Fruit fly (Drosophila melanogaster) whole organism, adult: ENCODE measurements around the gene Cip4.
A peak's percentile ranks its signal among the peaks of the same experiment; 100 is the strongest.

Experiments
- CG11617 ChIP-seq: fragments of 200-800 bp; sonication (Bioruptor generic); optimal IDR thresholded peaks from 2 replicates; lab custom pipeline; 2017; ENCODE audit warnings: mild to moderate bottlenecking, missing biosample characterization, missing genetic modification reagents, missing genetic modification characterization
- CG12768 ChIP-seq: fragments of 200-800 bp; sonication (Bioruptor generic); optimal IDR thresholded peaks from 2 replicates; lab custom pipeline; 2017; ENCODE audit warnings: missing biosample characterization, missing genetic modification characterization, mild to moderate bottlenecking, moderate library complexity, missing genetic modification reagents
- CG14711 ChIP-seq: fragments of 200-800 bp; sonication (Bioruptor generic); optimal IDR thresholded peaks from 2 replicates; lab custom pipeline; 2018; ENCODE audit warnings: missing biosample characterization, mild to moderate bottlenecking, missing genetic modification characterization, moderate library complexity
- CG5204 ChIP-seq: fragments of 200-800 bp; sonication (Bioruptor generic); optimal IDR thresholded peaks from 2 replicates; lab custom pipeline; 2016; ENCODE audit warnings: missing biosample characterization, missing genetic modification characterization
- CG7045 ChIP-seq: fragments of 200-800 bp; sonication (Bioruptor generic); optimal IDR thresholded peaks from 2 replicates; lab custom pipeline; 2017; ENCODE audit warnings: missing biosample characterization, mild to moderate bottlenecking, missing genetic modification characterization
- Crg-1 ChIP-seq: fragments of 200-800 bp; sonication (Bioruptor generic); optimal IDR thresholded peaks from 2 replicates; lab custom pipeline; 2016; ENCODE audit warnings: missing biosample characterization, missing genetic modification characterization
- Mnt ChIP-seq: fragments of 200-800 bp; sonication (Bioruptor generic); optimal IDR thresholded peaks from 2 replicates; lab custom pipeline; 2016; ENCODE audit warnings: missing biosample characterization, mild to moderate bottlenecking, missing genetic modification characterization
- cic ChIP-seq: fragments of 200-800 bp; sonication (Bioruptor generic); optimal IDR thresholded peaks from 2 replicates; lab custom pipeline; 2017; ENCODE audit warnings: missing biosample characterization, mild to moderate bottlenecking, missing genetic modification characterization, moderate library complexity
- kay ChIP-seq: fragments of 200-800 bp; sonication (Bioruptor generic); peaks from one replicate; lab custom pipeline; 2016; ENCODE audit warnings: missing biosample characterization, missing genetic modification characterization, borderline replicate concordance
- pad ChIP-seq: fragments of 200-800 bp; sonication (Bioruptor generic); optimal IDR thresholded peaks from 3 replicates; lab custom pipeline; 2017; ENCODE audit warnings: missing biosample characterization, missing genetic modification characterization, mild to moderate bottlenecking, moderate library complexity, missing genetic modification reagents
- tj ChIP-seq: fragments of 200-800 bp; sonication (Bioruptor generic); optimal IDR thresholded peaks from 3 replicates; lab custom pipeline; 2017; ENCODE audit warnings: missing biosample characterization, mild to moderate bottlenecking, missing genetic modification characterization, moderate library complexity
- toe ChIP-seq: fragments of 200-800 bp; sonication (Bioruptor generic); optimal IDR thresholded peaks from 2 replicates; lab custom pipeline; 2016; ENCODE audit warnings: missing biosample characterization, missing genetic modification characterization

DNA sequence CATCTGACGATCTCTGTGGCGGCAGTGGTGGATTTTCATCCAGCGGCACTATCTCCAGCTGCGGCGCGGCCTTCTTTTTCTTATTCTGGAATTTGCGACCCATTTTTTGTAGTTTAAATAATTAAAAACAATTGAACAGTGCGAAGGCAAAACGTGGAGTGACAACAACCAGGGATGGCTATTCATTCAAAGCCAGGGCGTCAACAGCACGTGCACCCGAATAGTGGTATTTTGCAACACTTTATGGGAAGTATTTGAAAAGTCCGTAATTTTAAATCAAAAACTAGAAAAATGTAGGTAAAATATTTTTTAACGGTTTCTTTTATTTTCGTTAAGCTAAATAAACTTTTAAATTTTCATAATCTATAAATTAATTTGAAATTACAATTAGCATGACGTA, 81.3 kb downstream of the Cip4 start, which contains the start of gene CG11583:
- no peak for TF ChIP-seq tj (GFP tag; lab: Kevin White, UChicago)
- peak; percentile 19 for TF ChIP-seq CG7045 (GFP tag; lab: Kevin White, UChicago)
- no peak for TF ChIP-seq CG11617 (GFP tag; lab: Kevin White, UChicago)
- TF ChIP-seq CG5204 (GFP tag; lab: Kevin White, UChicago) = no peak
- TF ChIP-seq Mnt = peak; percentile 100
- peak; percentile 64 for TF ChIP-seq Crg-1 (GFP tag; lab: Kevin White, UChicago)
- TF ChIP-seq kay = no peak
- peak; percentile 53 for TF ChIP-seq CG14711 (tag; lab: Kevin White, UChicago)
- TF ChIP-seq toe (GFP tag; lab: Kevin White, UChicago) = peak; percentile 63
- peak; percentile 57 for TF ChIP-seq pad (GFP tag; lab: Kevin White, UChicago)
- TF ChIP-seq cic = peak; percentile 24
- TF ChIP-seq CG12768 = peak; percentile 52
